Worm (Caenorhabditis elegans) whole organism, midembryonic: ENCODE data around the gene T06C10.3.

Experiments used
- T22C8.4 ChIP-seq: fragments of 200-800 bp; sonication (Bioruptor generic); IDR thresholded peaks from 2 replicates; pipeline ENCODE4 v1.3.6; 2022; ENCODE audit warnings: missing genetic modification characterization, missing compliant biosample characterization
- flt-1 ChIP-seq: fragments of 200-800 bp; sonication (Bioruptor generic); IDR thresholded peaks from 2 replicates; pipeline ENCODE4 v1.3.6; 2022; ENCODE audit warnings: missing genetic modification characterization, missing compliant biosample characterization
- med-1 ChIP-seq: sonication (generic microtip); optimal IDR thresholded peaks from 2 replicates; lab custom pipeline; 2017; ENCODE audit warnings: missing genetic modification characterization, mild to moderate bottlenecking, missing compliant biosample characterization, antibody characterized with exemption, missing genetic modification reagents; ENCODE audit not compliant: insufficient read depth
- ztf-23 ChIP-seq: fragments of 200-800 bp; sonication (Bioruptor generic); IDR thresholded peaks from 2 replicates; pipeline ENCODE4 v1.3.6; 2022; ENCODE audit warnings: missing genetic modification reagents, missing genetic modification characterization, missing compliant biosample characterization
- ztf-29 ChIP-seq: fragments of 200-800 bp; sonication (Bioruptor generic); IDR thresholded peaks from 2 replicates; pipeline ENCODE4 v1.3.6; 2022; ENCODE audit warnings: missing genetic modification reagents, missing genetic modification characterization, missing compliant biosample characterization

DNA sequence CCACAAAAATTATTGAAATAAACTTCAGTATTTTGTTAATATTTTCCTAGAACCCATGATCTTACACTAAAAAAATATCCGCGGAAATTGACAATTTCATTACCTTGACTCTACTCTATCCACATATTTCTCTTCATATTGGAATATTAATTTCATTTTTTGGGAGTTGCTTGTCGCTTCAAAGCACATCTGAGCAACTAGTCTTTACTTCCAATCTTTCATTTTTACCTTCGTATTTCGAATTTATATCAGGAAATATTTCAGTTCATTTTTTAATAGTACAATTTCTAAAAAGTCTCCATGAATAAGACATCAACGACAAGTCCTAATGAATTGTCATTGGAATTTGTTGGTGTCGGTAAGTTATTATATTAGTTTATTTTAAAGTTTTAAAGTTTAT is 8.5 kb downstream of the T06C10.3 start, which contains the start of gene srt-73:
- no peak for TF ChIP-seq flt-1 (GFP tag; lab: Robert Waterston, UW)
- TF ChIP-seq T22C8.4 (GFP tag; lab: Robert Waterston, UW) = no peak
- no peak for TF ChIP-seq ztf-23 (GFP tag; lab: Robert Waterston, UW)
- no peak for TF ChIP-seq med-1
- no peak for TF ChIP-seq ztf-29 (GFP tag; lab: Robert Waterston, UW)
